Worm (Caenorhabditis elegans) whole organism, early embryonic: ENCODE measurements around the gene T28A8.8.

Experiments
- B0310.2 ChIP-seq: sonication (generic microtip); optimal IDR thresholded peaks from 2 replicates; lab custom pipeline; 2016; ENCODE audit warnings: mild to moderate bottlenecking, missing genetic modification characterization, missing compliant biosample characterization
- F13C5.2 ChIP-seq: sonication (generic microtip); optimal IDR thresholded peaks from 2 replicates; lab custom pipeline; 2017; ENCODE audit warnings: mild to moderate bottlenecking, missing genetic modification characterization, inconsistent platforms, missing compliant biosample characterization
- aly-1 ChIP-seq: sonication (generic microtip); optimal IDR thresholded peaks from 2 replicates; lab custom pipeline; 2016; ENCODE audit warnings: missing genetic modification characterization, missing compliant biosample characterization
- ama-1 ChIP-seq: fragments of 150-350 bp; optimal IDR thresholded peaks from 2 replicates; lab custom pipeline; 2014
- ceh-13 ChIP-seq: fragments of 200-800 bp; sonication (Bioruptor generic); optimal IDR thresholded peaks from 2 replicates; lab custom pipeline; 2018; ENCODE audit warnings: mild to moderate bottlenecking, missing genetic modification characterization, missing compliant biosample characterization
- ceh-36 ChIP-seq: sonication (generic microtip); optimal IDR thresholded peaks from 2 replicates; lab custom pipeline; 2016; ENCODE audit warnings: missing genetic modification characterization, inconsistent platforms, missing compliant biosample characterization
- ets-7 ChIP-seq: sonication (generic microtip); optimal IDR thresholded peaks from 2 replicates; lab custom pipeline; 2016; ENCODE audit warnings: missing genotype, missing genetic modification characterization, missing compliant biosample characterization
- flt-1 ChIP-seq: fragments of 200-800 bp; sonication (Bioruptor generic); IDR thresholded peaks from 2 replicates; pipeline ENCODE4 v1.3.6; 2022; ENCODE audit warnings: missing genetic modification characterization, missing compliant biosample characterization
- hmbx-1 ChIP-seq: sonication (generic microtip); optimal IDR thresholded peaks from 2 replicates; lab custom pipeline; 2016; ENCODE audit warnings: mild to moderate bottlenecking, missing genetic modification characterization, missing compliant biosample characterization
- hmg-4 ChIP-seq: fragments of 200-800 bp; sonication (Bioruptor generic); optimal IDR thresholded peaks from 2 replicates; lab custom pipeline; 2018; ENCODE audit warnings: mild to moderate bottlenecking, missing genetic modification characterization, missing compliant biosample characterization
- hnd-1 ChIP-seq: sonication (generic microtip); optimal IDR thresholded peaks from 2 replicates; lab custom pipeline; 2016; ENCODE audit warnings: missing genetic modification characterization, missing compliant biosample characterization
- pes-1 ChIP-seq: fragments of 200-800 bp; sonication (Bioruptor generic); IDR thresholded peaks from 2 replicates; pipeline ENCODE4 v1.3.6; 2022; ENCODE audit warnings: missing genetic modification reagents, missing genetic modification characterization, missing compliant biosample characterization
- scrt-1 ChIP-seq: fragments of 200-800 bp; sonication (Bioruptor generic); IDR thresholded peaks from 2 replicates; pipeline ENCODE4 v1.3.6; 2022; ENCODE audit warnings: missing genetic modification characterization, missing compliant biosample characterization
- sea-1 ChIP-seq: fragments of 200-800 bp; sonication (Bioruptor generic); conservative IDR thresholded peaks from 2 replicates; pipeline ENCODE4 v1.3.6; 2022; ENCODE audit warnings: missing genetic modification characterization, missing compliant biosample characterization
- tbx-11 ChIP-seq: fragments of 200-800 bp; sonication (Bioruptor generic); IDR thresholded peaks from 2 replicates; pipeline ENCODE4 v1.3.6; 2022; ENCODE audit warnings: missing genetic modification characterization, missing compliant biosample characterization
- tbx-37 ChIP-seq: fragments of 200-800 bp; sonication (Bioruptor generic); conservative IDR thresholded peaks from 2 replicates; pipeline ENCODE4 v1.3.6; 2022; ENCODE audit warnings: missing genetic modification reagents, missing genetic modification characterization, missing compliant biosample characterization
- tra-4 ChIP-seq: sonication (generic microtip); optimal IDR thresholded peaks from 2 replicates; lab custom pipeline; 2017; ENCODE audit warnings: missing genetic modification characterization, missing compliant biosample characterization

T28A8.8 gene

ce11 chrIII:13502513-13502912 is at the start of gene T28A8.8:
Gene T28A8.8, plus strand, starts transcription at chrIII:13502813.
- TF ChIP-seq pes-1 (GFP tag; lab: Robert Waterston, UW) (no peak), hnd-1 (no peak), tbx-11 (GFP tag; lab: Robert Waterston, UW) (no peak)

DNA sequence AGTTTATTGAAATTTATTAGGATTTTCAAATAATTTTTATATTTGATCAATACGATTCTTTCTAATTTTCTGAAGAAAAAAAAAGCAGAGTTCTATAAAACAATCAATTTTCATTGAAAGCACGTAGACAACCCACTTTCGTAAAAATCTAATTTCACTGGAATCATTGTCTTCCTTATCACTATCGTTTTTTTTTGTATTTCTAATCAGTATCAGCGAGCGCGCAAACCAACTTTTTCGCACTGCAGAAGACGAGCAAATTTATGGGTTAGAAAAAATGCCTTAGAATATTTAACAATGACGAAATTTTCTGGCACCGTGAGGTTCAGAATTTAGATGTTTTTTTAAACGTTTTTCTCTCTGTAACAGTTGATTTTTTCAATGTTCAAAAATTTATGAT is 49.8 kb upstream of the T28A8.8 start:
- no peak for TF ChIP-seq B0310.2 (tag; lab: Kevin White, UChicago)
- TF ChIP-seq ceh-36 (tag; lab: Kevin White, UChicago), result no peak
- TF ChIP-seq tra-4 (tag; lab: Kevin White, UChicago), result no peak
- no peak for TF ChIP-seq ets-7 (tag; lab: Kevin White, UChicago)
- TF ChIP-seq hnd-1, result no peak

ce11 chrIII:13455207-13455606 is 47.4 kb upstream of the T28A8.8 start, which contains the start of gene cua-1:
Gene cua-1, minus strand, starts transcription at chrIII:13455307.
- TF ChIP-seq hmg-4 (no peak), tra-4 (tag; lab: Kevin White, UChicago) (no peak), F13C5.2 (no peak), scrt-1 (GFP tag; lab: Robert Waterston, UW) (no peak), tbx-37 (no peak), ceh-36 (tag; lab: Kevin White, UChicago) (no peak), hnd-1 (no peak), sea-1 (GFP tag; lab: Robert Waterston, UW) (no peak), aly-1 (no peak), ets-7 (tag; lab: Kevin White, UChicago) (no peak), hmbx-1 (tag; lab: Kevin White, UChicago) (no peak), B0310.2 (tag; lab: Kevin White, UChicago) (no peak), ceh-13 (GFP tag; lab: Kevin White, UChicago) (no peak), tbx-11 (GFP tag; lab: Robert Waterston, UW) (no peak)

- no peak for TF ChIP-seq scrt-1 (GFP tag; lab: Robert Waterston, UW)
- TF ChIP-seq tra-4 (tag; lab: Kevin White, UChicago), result no peak
- no peak for TF ChIP-seq aly-1
Observed at ce11 chrIII:13455816-13456215, 46.8 kb upstream of the T28A8.8 start.

DNA sequence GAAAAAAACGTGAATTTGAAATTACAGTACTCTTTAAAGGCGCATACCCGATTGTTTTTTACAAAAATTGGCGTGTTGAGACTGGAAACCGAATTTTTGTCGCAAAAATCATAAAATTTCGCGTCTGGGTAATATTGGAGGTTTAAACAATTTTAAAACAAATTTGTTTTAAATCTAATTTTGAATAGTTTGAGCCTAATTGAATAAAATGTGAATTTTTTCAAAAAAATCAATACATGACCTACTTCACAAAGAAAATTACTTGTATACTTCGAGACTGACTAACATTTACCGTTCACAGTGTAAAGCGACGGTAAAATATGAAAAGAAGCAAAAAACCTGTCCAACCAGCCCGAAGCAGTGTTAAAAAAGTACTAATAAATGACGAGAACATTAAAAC is 45.3 kb upstream of the T28A8.8 start:
- no peak for TF ChIP-seq flt-1

ce11 chrIII:13458978-13459596 is 43.5 kb upstream of the T28A8.8 start, which contains the start of gene tag-164:
Gene tag-164, plus strand, starts transcription at chrIII:13459546.
- no peak for TF ChIP-seq tbx-37
- no peak for TF ChIP-seq tra-4 (tag; lab: Kevin White, UChicago)
- TF ChIP-seq aly-1, result no peak
- TF ChIP-seq sea-1 (GFP tag; lab: Robert Waterston, UW), result no peak
- TF ChIP-seq ama-1 (lab: Kevin White, UChicago), result no peak
- no peak for TF ChIP-seq ets-7 (tag; lab: Kevin White, UChicago)
- TF ChIP-seq flt-1, result no peak
- no peak for TF ChIP-seq hnd-1
- no peak for TF ChIP-seq B0310.2 (tag; lab: Kevin White, UChicago)
- TF ChIP-seq scrt-1 (GFP tag; lab: Robert Waterston, UW), result no peak
- no peak for TF ChIP-seq hmbx-1 (tag; lab: Kevin White, UChicago)
- TF ChIP-seq ceh-36 (tag; lab: Kevin White, UChicago), result no peak
- TF ChIP-seq tbx-11 (GFP tag; lab: Robert Waterston, UW), result no peak
- no peak for TF ChIP-seq pes-1 (GFP tag; lab: Robert Waterston, UW)
- TF ChIP-seq hmg-4, result no peak
- no peak for TF ChIP-seq F13C5.2
- TF ChIP-seq ceh-13 (GFP tag; lab: Kevin White, UChicago), result no peak

ce11 chrIII:13461535-13461934 is 41.1 kb upstream of the T28A8.8 start:
- TF ChIP-seq ama-1 (lab: Kevin White, UChicago), result no peak
- TF ChIP-seq tbx-37, result no peak
- TF ChIP-seq hmg-4, result no peak
- TF ChIP-seq scrt-1 (GFP tag; lab: Robert Waterston, UW), result no peak
- no peak for TF ChIP-seq ceh-13 (GFP tag; lab: Kevin White, UChicago)
- TF ChIP-seq sea-1 (GFP tag; lab: Robert Waterston, UW), result no peak
- no peak for TF ChIP-seq hnd-1
- TF ChIP-seq aly-1, result no peak
- TF ChIP-seq ceh-36 (tag; lab: Kevin White, UChicago), result no peak
- TF ChIP-seq flt-1, result no peak

DNA sequence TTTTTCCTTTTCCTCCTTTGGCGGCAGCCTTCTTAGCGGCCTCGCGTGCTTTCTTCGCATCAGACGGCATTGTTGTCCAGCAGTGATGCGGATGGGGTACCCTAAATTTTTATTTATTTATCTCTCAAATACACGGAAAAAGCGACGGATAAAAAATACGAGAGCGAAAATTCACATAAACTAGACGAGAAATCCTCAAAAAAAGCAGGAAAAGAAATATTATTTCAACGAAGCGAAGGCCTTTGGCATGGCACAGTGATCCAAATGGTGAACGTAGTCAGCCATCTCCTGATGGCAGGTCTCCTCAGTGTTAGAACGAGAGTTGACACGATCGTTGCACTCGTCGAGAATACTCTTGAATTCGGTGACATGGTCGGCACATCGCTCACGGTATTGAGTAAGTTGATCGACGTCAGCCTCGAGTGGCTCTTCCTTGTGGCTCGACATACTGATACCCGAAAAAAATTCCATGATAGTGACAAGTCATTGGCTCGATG is 40.4 kb upstream of the T28A8.8 start, which contains the start of the genes abcf-2 and T27E9.2:
Gene abcf-2, minus strand, starts transcription at position 101 of the 497 bp plus-strand sequence.
Gene T27E9.2, minus strand, starts transcription at position 447 of the 497 bp plus-strand sequence.
- TF ChIP-seq F13C5.2 (no peak), hmg-4 (no peak), B0310.2 (tag; lab: Kevin White, UChicago) (no peak), tra-4 (tag; lab: Kevin White, UChicago) (no peak), tbx-37 (no peak), scrt-1 (GFP tag; lab: Robert Waterston, UW) (no peak), aly-1 (no peak), sea-1 (GFP tag; lab: Robert Waterston, UW) (no peak), ama-1 (lab: Kevin White, UChicago) (no peak), hmbx-1 (tag; lab: Kevin White, UChicago) (no peak), flt-1 (no peak), hnd-1 (no peak), ceh-13 (GFP tag; lab: Kevin White, UChicago) (no peak), pes-1 (GFP tag; lab: Robert Waterston, UW) (no peak), ets-7 (tag; lab: Kevin White, UChicago) (no peak), tbx-11 (GFP tag; lab: Robert Waterston, UW) (no peak)
